Fruit fly (Drosophila melanogaster) whole organism, embryonic: ENCODE results near the gene CG42759.

Experiments
- Antp ChIP-seq: fragments of 200-800 bp; sonication (Bioruptor generic); optimal IDR thresholded peaks from 3 replicates; lab custom pipeline; 2016; ENCODE audit warnings: missing biosample characterization, missing genetic modification characterization
- B-H1 ChIP-seq: fragments of 200-800 bp; sonication (Bioruptor generic); IDR thresholded peaks from 3 replicates; pipeline ENCODE4 v1.3.6; 2022; ENCODE audit warnings: missing biosample characterization, missing genetic modification characterization
- Bdp1 ChIP-seq: fragments of 200-800 bp; sonication (Bioruptor generic); optimal IDR thresholded peaks from 3 replicates; lab custom pipeline; 2016; ENCODE audit warnings: missing biosample characterization, missing genetic modification characterization
- CG11093 ChIP-seq: fragments of 200-800 bp; sonication (Bioruptor generic); IDR thresholded peaks from 3 replicates; pipeline ENCODE4 v1.3.6; 2022; ENCODE audit warnings: missing biosample characterization, missing genetic modification characterization
- CG11504 ChIP-seq: fragments of 200-800 bp; sonication (Bioruptor generic); optimal IDR thresholded peaks from 3 replicates; lab custom pipeline; 2019; ENCODE audit warnings: missing biosample characterization, mild to moderate bottlenecking, missing genetic modification characterization, moderate library complexity
- CG11695 ChIP-seq: fragments of 200-800 bp; sonication (Bioruptor generic); IDR thresholded peaks from 3 replicates; pipeline ENCODE4 v1.3.6; 2022; ENCODE audit warnings: missing biosample characterization, missing genetic modification characterization
- CG12071 ChIP-seq: fragments of 200-800 bp; sonication (Bioruptor generic); optimal IDR thresholded peaks from 3 replicates; lab custom pipeline; 2018; ENCODE audit warnings: missing biosample characterization, mild to moderate bottlenecking, missing genetic modification characterization
- CG13296 ChIP-seq: fragments of 200-800 bp; sonication (Bioruptor generic); optimal IDR thresholded peaks from 3 replicates; lab custom pipeline; 2018; ENCODE audit warnings: missing biosample characterization, mild to moderate bottlenecking, missing genetic modification characterization
- CG13424 ChIP-seq: fragments of 200-800 bp; sonication (Bioruptor generic); optimal IDR thresholded peaks from 2 replicates; lab custom pipeline; 2019; ENCODE audit warnings: missing biosample characterization, mild to moderate bottlenecking, missing genetic modification characterization, moderate library complexity
- CG13775 ChIP-seq: fragments of 200-800 bp; sonication (Bioruptor generic); optimal IDR thresholded peaks from 3 replicates; lab custom pipeline; 2017; ENCODE audit warnings: missing biosample characterization, mild to moderate bottlenecking, missing genetic modification characterization
- CG17186 ChIP-seq: fragments of 200-800 bp; sonication (Bioruptor generic); optimal IDR thresholded peaks from 3 replicates; lab custom pipeline; 2017; ENCODE audit warnings: missing biosample characterization, missing genetic modification reagents, missing genetic modification characterization
- CG17361 ChIP-seq: fragments of 200-800 bp; sonication (Bioruptor generic); IDR thresholded peaks from 3 replicates; pipeline ENCODE4 v1.3.6; 2022; ENCODE audit warnings: missing biosample characterization, missing genetic modification characterization
- CG18764 ChIP-seq: fragments of 200-800 bp; sonication (Bioruptor generic); optimal IDR thresholded peaks from 3 replicates; lab custom pipeline; 2016; ENCODE audit warnings: missing biosample characterization, missing genetic modification characterization
- CG2116 ChIP-seq: fragments of 200-800 bp; sonication (Bioruptor generic); optimal IDR thresholded peaks from 3 replicates; lab custom pipeline; 2018; ENCODE audit warnings: missing biosample characterization, mild to moderate bottlenecking, missing genetic modification characterization
- CG30403 ChIP-seq: fragments of 200-800 bp; sonication (Bioruptor generic); optimal IDR thresholded peaks from 3 replicates; lab custom pipeline; 2016; ENCODE audit warnings: missing biosample characterization, missing genetic modification characterization
- CG31441 ChIP-seq: fragments of 200-800 bp; sonication (Bioruptor generic); IDR thresholded peaks from 2 replicates; pipeline ENCODE4 v1.3.6; 2022; ENCODE audit warnings: missing biosample characterization, missing genetic modification characterization
- CG33557 ChIP-seq: fragments of 200-800 bp; sonication (Bioruptor generic); optimal IDR thresholded peaks from 2 replicates; lab custom pipeline; 2019; ENCODE audit warnings: missing biosample characterization, mild to moderate bottlenecking, missing genetic modification characterization, moderate library complexity
- CG5180 ChIP-seq: fragments of 200-800 bp; sonication (Bioruptor generic); optimal IDR thresholded peaks from 3 replicates; lab custom pipeline; 2017; ENCODE audit warnings: missing biosample characterization, missing genetic modification characterization, mild to moderate bottlenecking, moderate library complexity, missing genetic modification reagents
- CG6175 ChIP-seq: fragments of 200-800 bp; sonication (Bioruptor generic); IDR thresholded peaks from 3 replicates; pipeline ENCODE4 v1.3.6; 2022; ENCODE audit warnings: missing biosample characterization, missing genetic modification characterization
- CG6683 ChIP-seq: fragments of 200-800 bp; sonication (Bioruptor generic); optimal IDR thresholded peaks from 2 replicates; lab custom pipeline; 2017; ENCODE audit warnings: missing biosample characterization, mild to moderate bottlenecking, missing genetic modification characterization, missing genetic modification reagents
- CG9727 ChIP-seq: fragments of 200-800 bp; sonication (Bioruptor generic); optimal IDR thresholded peaks from 3 replicates; lab custom pipeline; 2017; ENCODE audit warnings: missing biosample characterization, mild to moderate bottlenecking, missing genetic modification characterization
- Dbx ChIP-seq: fragments of 200-800 bp; sonication (Bioruptor generic); IDR thresholded peaks from 3 replicates; pipeline ENCODE4 v1.3.6; 2022; ENCODE audit warnings: missing biosample characterization, missing genetic modification characterization
- Deaf1 ChIP-seq: fragments of 200-800 bp; optimal IDR thresholded peaks from 3 replicates; lab custom pipeline; 2019; ENCODE audit warnings: missing biosample characterization, mild to moderate bottlenecking, missing genetic modification characterization, moderate library complexity
- Dll ChIP-seq: fragments of 200-800 bp; sonication (Bioruptor generic); IDR thresholded peaks from 4 replicates; pipeline ENCODE4 v1.3.6; 2022; ENCODE audit warnings: missing biosample characterization, missing genetic modification characterization; ENCODE audit not compliant: partially characterized antibody
- Doc2 ChIP-seq: fragments of 200-800 bp; sonication (Bioruptor generic); IDR thresholded peaks from 2 replicates; pipeline ENCODE4 v1.3.6; 2022; ENCODE audit warnings: missing biosample characterization, missing genetic modification characterization
- Drgx ChIP-seq: fragments of 200-800 bp; sonication (Bioruptor generic); IDR thresholded peaks from 2 replicates; pipeline ENCODE4 v1.3.6; 2022; ENCODE audit warnings: missing biosample characterization, missing genetic modification characterization
- Kr ChIP-seq: fragments of 200-800 bp; sonication (Bioruptor generic); optimal IDR thresholded peaks from 2 replicates; lab custom pipeline; 2017; ENCODE audit warnings: missing biosample characterization, mild to moderate bottlenecking, missing genetic modification characterization
- Optix ChIP-seq: fragments of 200-800 bp; sonication (Bioruptor generic); IDR thresholded peaks from 3 replicates; pipeline ENCODE4 v1.3.6; 2022; ENCODE audit warnings: missing biosample characterization, missing genetic modification characterization
- Poxn ChIP-seq: fragments of 200-800 bp; sonication (Bioruptor generic); IDR thresholded peaks from 2 replicates; pipeline ENCODE4 v1.3.6; 2022; ENCODE audit warnings: missing biosample characterization, missing genetic modification characterization
- Sox100B ChIP-seq: fragments of 200-800 bp; sonication (Bioruptor generic); optimal IDR thresholded peaks from 3 replicates; lab custom pipeline; 2018; ENCODE audit warnings: missing biosample characterization, mild to moderate bottlenecking, missing genetic modification characterization
- Sry-β ChIP-seq: fragments of 200-800 bp; sonication (Bioruptor generic); optimal IDR thresholded peaks from 2 replicates; lab custom pipeline; 2018; ENCODE audit warnings: missing biosample characterization, mild to moderate bottlenecking, missing genetic modification characterization, moderate library complexity
- Sry-δ ChIP-seq: fragments of 200-800 bp; sonication (Bioruptor generic); optimal IDR thresholded peaks from 2 replicates; lab custom pipeline; 2016; ENCODE audit warnings: missing biosample characterization, missing genetic modification characterization
- Stat92E ChIP-seq, 3 experiments: fragments of >200 bp in 2 of 3; fragments of 200-800 bp in 1 of 3; sonication (Bioruptor generic) in 1 of 3; optimal IDR thresholded peaks; 2 replicates each; lab custom pipeline; 2017 to 2019; ENCODE audit warnings: missing biosample characterization in 3 of 3, missing genetic modification characterization in 3 of 3, mild to moderate bottlenecking in 1 of 3, moderate library complexity in 1 of 3
- Xbp1 ChIP-seq: fragments of 200-800 bp; sonication (Bioruptor generic); optimal IDR thresholded peaks from 3 replicates; lab custom pipeline; 2016; ENCODE audit warnings: missing biosample characterization, mild to moderate bottlenecking, missing genetic modification characterization
- ap ChIP-seq: fragments of 200-800 bp; sonication (Bioruptor generic); IDR thresholded peaks from 2 replicates; pipeline ENCODE4 v1.3.6; 2022; ENCODE audit warnings: missing biosample characterization, missing genetic modification characterization
- az2 ChIP-seq: fragments of 200-800 bp; sonication (Bioruptor generic); optimal IDR thresholded peaks from 3 replicates; lab custom pipeline; 2016; ENCODE audit warnings: missing biosample characterization, missing genetic modification characterization
- bab2 ChIP-seq: fragments of 200-800 bp; sonication (Bioruptor generic); optimal IDR thresholded peaks from 2 replicates; lab custom pipeline; 2016; ENCODE audit warnings: missing biosample characterization, missing genetic modification characterization
- bsh ChIP-seq, 2 experiments: fragments of 200-800 bp; sonication (Bioruptor generic); optimal IDR thresholded peaks; 2 replicates each; lab custom pipeline; 2017 to 2018; ENCODE audit warnings: mild to moderate bottlenecking in 2 of 2, missing biosample characterization in 2 of 2, missing genetic modification characterization in 2 of 2, moderate library complexity in 1 of 2
- cas ChIP-seq: fragments of 200-800 bp; sonication (Bioruptor generic); IDR thresholded peaks from 2 replicates; pipeline ENCODE4 v1.3.6; 2022; ENCODE audit warnings: missing biosample characterization, missing genetic modification characterization
- cg ChIP-seq: fragments of 200-800 bp; sonication (Bioruptor generic); optimal IDR thresholded peaks from 3 replicates; lab custom pipeline; 2019; ENCODE audit warnings: missing biosample characterization, mild to moderate bottlenecking, missing genetic modification characterization, moderate library complexity
- croc ChIP-seq: fragments of 200-800 bp; sonication (Bioruptor generic); conservative IDR thresholded peaks from 3 replicates; pipeline ENCODE4 v1.3.6; 2022; ENCODE audit warnings: missing biosample characterization, missing genetic modification characterization
- dmrt11E ChIP-seq: fragments of 200-800 bp; sonication (Bioruptor generic); optimal IDR thresholded peaks from 3 replicates; lab custom pipeline; 2018; ENCODE audit warnings: missing biosample characterization, mild to moderate bottlenecking, missing genetic modification characterization, moderate library complexity
- dmrt99B ChIP-seq: fragments of 200-800 bp; sonication (Bioruptor generic); optimal IDR thresholded peaks from 2 replicates; lab custom pipeline; 2018; ENCODE audit warnings: missing biosample characterization, mild to moderate bottlenecking, missing genetic modification characterization, moderate library complexity
- dysf ChIP-seq: fragments of 200-800 bp; sonication (Bioruptor generic); IDR thresholded peaks from 3 replicates; pipeline ENCODE4 v1.3.6; 2022; ENCODE audit warnings: missing biosample characterization, missing genetic modification characterization
- ftz-f1 ChIP-seq: fragments of 200-800 bp; sonication (Bioruptor generic); optimal IDR thresholded peaks from 2 replicates; lab custom pipeline; 2016; ENCODE audit warnings: missing biosample characterization, missing genetic modification characterization
- gce ChIP-seq: fragments of 200-800 bp; sonication (Bioruptor generic); IDR thresholded peaks from 3 replicates; pipeline ENCODE4 v1.3.6; 2022; ENCODE audit warnings: missing biosample characterization, missing genetic modification characterization
- nmo ChIP-seq: fragments of 200-800 bp; sonication (Bioruptor generic); optimal IDR thresholded peaks from 2 replicates; lab custom pipeline; 2018; ENCODE audit warnings: missing biosample characterization, mild to moderate bottlenecking, missing genetic modification characterization, moderate library complexity
- ranshi ChIP-seq: fragments of 200-800 bp; sonication (Bioruptor generic); IDR thresholded peaks from 2 replicates; pipeline ENCODE4 v1.3.6; 2022; ENCODE audit warnings: missing biosample characterization, missing genetic modification characterization
- shn ChIP-seq: fragments of 200-800 bp; sonication (Bioruptor generic); optimal IDR thresholded peaks from 3 replicates; lab custom pipeline; 2016; ENCODE audit warnings: missing biosample characterization, missing genetic modification characterization
- sug ChIP-seq: fragments of 200-800 bp; optimal IDR thresholded peaks from 2 replicates; lab custom pipeline; 2019; ENCODE audit warnings: missing biosample characterization, mild to moderate bottlenecking, missing genetic modification characterization, moderate library complexity
- unc-4 ChIP-seq: fragments of 200-800 bp; sonication (Bioruptor generic); IDR thresholded peaks from 2 replicates; pipeline ENCODE4 v1.3.6; 2022; ENCODE audit warnings: missing biosample characterization, missing genetic modification characterization; ENCODE audit not compliant: partially characterized antibody

CG42759 gene

dm6 chr3R:10111815-10112185 lies 31.1 kb upstream of the CG42759 start (continued):
- TF ChIP-seq Dbx (GFP tag; lab: Robert Waterston, UW) (0 out of 3 replicates have a peak, but pooled peaks have one; percentile 13), Sry-β (GFP tag; lab: Kevin White, UChicago) (no peak), Bdp1 (GFP tag; lab: Kevin White, UChicago) (no peak), CG31441 (peak; percentile 45), CG2116 (GFP tag; lab: Kevin White, UChicago) (no peak), Deaf1 (tag; lab: Kevin White, UChicago) (no peak), ranshi (GFP tag; lab: Robert Waterston, UW) (0 out of 2 replicates have a peak, but pooled peaks have one; percentile 22), B-H1 (GFP tag; lab: Robert Waterston, UW) (no peak), CG17186 (GFP tag; lab: Kevin White, UChicago) (no peak), Antp (GFP tag; lab: Kevin White, UChicago) (no peak), Poxn (GFP tag; lab: Robert Waterston, UW) (no peak), bsh (GFP tag; optimal IDR thresholded peaks at IDR 0.05; lab: Kevin White, UChicago) (peak in 1 of 2 experiments; percentile 37), ftz-f1 (GFP tag; lab: Kevin White, UChicago) (no peak), dysf (GFP tag; lab: Robert Waterston, UW) (0 out of 3 replicates have a peak, but pooled peaks have one; percentile 16), dmrt11E (peak; percentile 33), ap (GFP tag; lab: Robert Waterston, UW) (no peak), Drgx (GFP tag; lab: Robert Waterston, UW) (peak; percentile 43), Xbp1 (GFP tag; lab: Kevin White, UChicago) (peak; percentile 14), bab2 (no peak), CG13424 (peak; percentile 7), sug (tag; lab: Kevin White, UChicago) (no peak), croc (GFP tag; lab: Robert Waterston, UW) (no peak), CG11504 (peak; percentile 49), Sox100B (GFP tag; lab: Kevin White, UChicago) (peak; percentile 31), unc-4 (GFP tag; lab: Robert Waterston, UW) (no peak), CG5180 (GFP tag; lab: Kevin White, UChicago) (no peak), CG30403 (peak; percentile 44), CG6175 (GFP tag; lab: Robert Waterston, UW) (no peak), CG6683 (GFP tag; lab: Kevin White, UChicago) (no peak), CG12071 (GFP tag; lab: Kevin White, UChicago) (no peak), Kr (GFP tag; lab: Kevin White, UChicago) (no peak), CG13775 (no peak), CG18764 (GFP tag; lab: Kevin White, UChicago) (no peak), Doc2 (GFP tag; lab: Robert Waterston, UW) (no peak), Sry-δ (GFP tag; lab: Kevin White, UChicago) (no peak), CG9727 (GFP tag; lab: Kevin White, UChicago) (peak; percentile 54), CG11695 (GFP tag; lab: Robert Waterston, UW) (0 out of 3 replicates have a peak, but pooled peaks have one; percentile 10), cg (GFP tag; lab: Kevin White, UChicago) (no peak), CG11093 (GFP tag; lab: Robert Waterston, UW) (0 out of 3 replicates have a peak, but pooled peaks have one; percentile 30), cas (GFP tag; lab: Robert Waterston, UW) (no peak), CG13296 (no peak), CG33557 (no peak), shn (GFP tag; lab: Kevin White, UChicago) (no peak), nmo (GFP tag; lab: Kevin White, UChicago) (peak; percentile 7), az2 (GFP tag; lab: Kevin White, UChicago) (peak; percentile 25), CG17361 (peak; percentile 53; the same call in 2 of the 3 replicates), dmrt99B (tag; lab: Kevin White, UChicago) (peak; percentile 5), Optix (no peak), Stat92E (GFP tag; optimal IDR thresholded peaks at IDR 0.05; lab: Kevin White, UChicago) (no peak), Dll (GFP tag; lab: Robert Waterston, UW) (no peak), gce (GFP tag; lab: Robert Waterston, UW) (0 out of 3 replicates have a peak, but pooled peaks have one; percentile 25)
